Fruit fly (Drosophila melanogaster) whole organism, embryonic: ENCODE data around the gene Tmem214.

ENCODE experiments used
- Aef1 ChIP-seq: fragments of 200-800 bp; sonication (Bioruptor generic); IDR thresholded peaks from 3 replicates; pipeline ENCODE4 v1.3.6; 2022; ENCODE audit warnings: missing biosample characterization, missing genetic modification characterization
- Atf-2 ChIP-seq: fragments of 200-800 bp; sonication (Bioruptor generic); optimal IDR thresholded peaks from 2 replicates; lab custom pipeline; 2016; ENCODE audit warnings: missing biosample characterization, missing genetic modification characterization
- Atf6 ChIP-seq: fragments of 200-800 bp; sonication (Bioruptor generic); IDR thresholded peaks from 2 replicates; pipeline ENCODE4 v1.3.6; 2022; ENCODE audit warnings: missing biosample characterization, missing genetic modification characterization
- Bdp1 ChIP-seq: fragments of 200-800 bp; sonication (Bioruptor generic); optimal IDR thresholded peaks from 3 replicates; lab custom pipeline; 2016; ENCODE audit warnings: missing biosample characterization, missing genetic modification characterization
- CG10147 ChIP-seq: fragments of 200-800 bp; sonication (Bioruptor generic); optimal IDR thresholded peaks from 2 replicates; lab custom pipeline; 2019; ENCODE audit warnings: missing biosample characterization, mild to moderate bottlenecking, missing genetic modification characterization, moderate library complexity
- CG11398 ChIP-seq: fragments of 200-800 bp; sonication (Bioruptor generic); optimal IDR thresholded peaks from 2 replicates; lab custom pipeline; 2016; ENCODE audit warnings: missing biosample characterization, missing genetic modification characterization
- CG11456 ChIP-seq: fragments of 200-800 bp; sonication (Bioruptor generic); IDR thresholded peaks from 3 replicates; pipeline ENCODE4 v1.3.6; 2022; ENCODE audit warnings: missing biosample characterization, missing genetic modification characterization
- CG13894 ChIP-seq: fragments of 200-800 bp; sonication (Bioruptor generic); optimal IDR thresholded peaks from 3 replicates; lab custom pipeline; 2018; ENCODE audit warnings: missing biosample characterization, mild to moderate bottlenecking, missing genetic modification characterization, moderate library complexity
- CG15696 ChIP-seq: fragments of 200-800 bp; sonication (Bioruptor generic); optimal IDR thresholded peaks from 2 replicates; lab custom pipeline; 2019; ENCODE audit warnings: missing biosample characterization, mild to moderate bottlenecking, missing genetic modification characterization, moderate library complexity
- CG16779 ChIP-seq: fragments of 200-800 bp; sonication (Bioruptor generic); IDR thresholded peaks from 2 replicates; pipeline ENCODE4 v1.3.6; 2022; ENCODE audit warnings: missing biosample characterization, missing genetic modification characterization
- CG16863 ChIP-seq: fragments of 200-800 bp; sonication (Bioruptor generic); optimal IDR thresholded peaks from 3 replicates; lab custom pipeline; 2016; ENCODE audit warnings: missing biosample characterization, missing genetic modification characterization
- CG1832 ChIP-seq: fragments of 200-800 bp; sonication (Bioruptor generic); optimal IDR thresholded peaks from 2 replicates; lab custom pipeline; 2017; ENCODE audit warnings: missing biosample characterization, mild to moderate bottlenecking, missing genetic modification characterization, inconsistent platforms
- CG2678 ChIP-seq: fragments of 200-800 bp; sonication (Bioruptor generic); optimal IDR thresholded peaks from 3 replicates; lab custom pipeline; 2019; ENCODE audit warnings: missing biosample characterization, mild to moderate bottlenecking, missing genetic modification characterization, moderate library complexity
- CG30020 ChIP-seq: fragments of 200-800 bp; optimal IDR thresholded peaks from 2 replicates; lab custom pipeline; 2019; ENCODE audit warnings: missing biosample characterization, mild to moderate bottlenecking, missing genetic modification characterization, moderate library complexity
- CG3065 ChIP-seq: fragments of 200-800 bp; sonication (Bioruptor generic); optimal IDR thresholded peaks from 2 replicates; lab custom pipeline; 2016; ENCODE audit warnings: missing biosample characterization, missing genetic modification characterization
- CG6175 ChIP-seq: fragments of 200-800 bp; sonication (Bioruptor generic); IDR thresholded peaks from 3 replicates; pipeline ENCODE4 v1.3.6; 2022; ENCODE audit warnings: missing biosample characterization, missing genetic modification characterization
- CG6813 ChIP-seq: fragments of 200-800 bp; sonication (Bioruptor generic); optimal IDR thresholded peaks from 2 replicates; lab custom pipeline; 2017; ENCODE audit warnings: missing biosample characterization, missing genetic modification characterization, mild to moderate bottlenecking, moderate library complexity, missing genetic modification reagents
- CG7357 ChIP-seq: fragments of 200-800 bp; sonication (Bioruptor generic); IDR thresholded peaks from 3 replicates; pipeline ENCODE4 v1.3.6; 2022; ENCODE audit warnings: missing biosample characterization, missing genetic modification characterization
- CG8388 ChIP-seq: fragments of 200-800 bp; sonication (Bioruptor generic); optimal IDR thresholded peaks from 2 replicates; lab custom pipeline; 2019; ENCODE audit warnings: missing biosample characterization, mild to moderate bottlenecking, missing genetic modification characterization, moderate library complexity
- CG8944 ChIP-seq: fragments of 200-800 bp; sonication (Bioruptor generic); optimal IDR thresholded peaks from 3 replicates; lab custom pipeline; 2016; ENCODE audit warnings: missing biosample characterization, missing genetic modification characterization
- CG9437 ChIP-seq: fragments of 200-800 bp; sonication (Bioruptor generic); optimal IDR thresholded peaks from 2 replicates; lab custom pipeline; 2018; ENCODE audit warnings: missing biosample characterization, mild to moderate bottlenecking, missing genetic modification characterization
- CkIIα-i1 ChIP-seq: fragments of 200-800 bp; sonication (Bioruptor generic); IDR thresholded peaks from 2 replicates; pipeline ENCODE4 v1.3.6; 2022; ENCODE audit warnings: missing biosample characterization, missing genetic modification characterization
- D19B ChIP-seq: fragments of 200-800 bp; sonication (Bioruptor generic); optimal IDR thresholded peaks from 2 replicates; lab custom pipeline; 2017; ENCODE audit warnings: missing biosample characterization, mild to moderate bottlenecking, missing genetic modification characterization
- Dfd ChIP-seq, 2 experiments: fragments of >200 bp; optimal IDR thresholded peaks; 2 replicates each; lab custom pipeline; 2017; ENCODE audit warnings: missing biosample characterization in 2 of 2, missing genetic modification characterization in 2 of 2
- Ets97D ChIP-seq: fragments of 200-800 bp; sonication (Bioruptor generic); optimal IDR thresholded peaks from 3 replicates; lab custom pipeline; 2016; ENCODE audit warnings: missing biosample characterization, missing genetic modification characterization
- HmgD ChIP-seq: fragments of 200-800 bp; sonication (Bioruptor generic); optimal IDR thresholded peaks from 3 replicates; lab custom pipeline; 2016; ENCODE audit warnings: missing biosample characterization, missing genetic modification characterization
- MBD-R2 ChIP-seq: fragments of 200-800 bp; sonication (Bioruptor generic); IDR thresholded peaks from 2 replicates; pipeline ENCODE4 v1.3.6; 2022; ENCODE audit warnings: missing biosample characterization, missing genetic modification characterization
- MESR4 ChIP-seq: fragments of 200-800 bp; sonication (Bioruptor generic); optimal IDR thresholded peaks from 2 replicates; lab custom pipeline; 2018; ENCODE audit warnings: missing biosample characterization, mild to moderate bottlenecking, missing genetic modification characterization, moderate library complexity
- Sox102F ChIP-seq: fragments of 200-800 bp; sonication (Bioruptor generic); optimal IDR thresholded peaks from 2 replicates; lab custom pipeline; 2018; ENCODE audit warnings: missing biosample characterization, mild to moderate bottlenecking, missing genetic modification characterization, moderate library complexity
- Vsx1 ChIP-seq: fragments of 200-800 bp; sonication (Bioruptor generic); optimal IDR thresholded peaks from 2 replicates; lab custom pipeline; 2017; ENCODE audit warnings: missing biosample characterization, mild to moderate bottlenecking, missing genetic modification characterization, missing genetic modification reagents
- ash1 ChIP-seq: fragments of 200-800 bp; sonication (Bioruptor generic); optimal IDR thresholded peaks from 2 replicates; lab custom pipeline; 2018; ENCODE audit warnings: missing biosample characterization, mild to moderate bottlenecking, missing genetic modification characterization
- cad ChIP-seq: fragments of >200 bp; optimal IDR thresholded peaks from 2 replicates; lab custom pipeline; 2017; ENCODE audit warnings: missing biosample characterization, missing genetic modification characterization
- ci ChIP-seq: fragments of 200-800 bp; sonication (Bioruptor generic); IDR thresholded peaks from 3 replicates; pipeline ENCODE4 v1.3.6; 2022; ENCODE audit warnings: missing biosample characterization, missing genetic modification characterization
- crp ChIP-seq, 2 experiments: fragments of 200-800 bp; sonication (Bioruptor generic); optimal IDR thresholded peaks; 2 replicates in 1 of 2; 3 replicates in 1 of 2; lab custom pipeline; 2017; ENCODE audit warnings: missing biosample characterization in 2 of 2, missing genetic modification characterization in 2 of 2, mild to moderate bottlenecking in 1 of 2, moderate library complexity in 1 of 2
- en ChIP-seq: fragments of 200-800 bp; sonication (Bioruptor generic); optimal IDR thresholded peaks from 2 replicates; lab custom pipeline; 2016; ENCODE audit warnings: missing biosample characterization, missing genetic modification characterization
- esg ChIP-seq: fragments of 200-800 bp; sonication (Bioruptor generic); conservative IDR thresholded peaks from 2 replicates; pipeline ENCODE4 v1.3.6; 2022; ENCODE audit warnings: missing biosample characterization, missing genetic modification characterization
- fd102C ChIP-seq: fragments of 200-800 bp; sonication (Bioruptor generic); optimal IDR thresholded peaks from 2 replicates; lab custom pipeline; 2018; ENCODE audit warnings: missing biosample characterization, mild to moderate bottlenecking, missing genetic modification characterization, moderate library complexity
- fu2 ChIP-seq: fragments of 200-800 bp; sonication (Bioruptor generic); optimal IDR thresholded peaks from 2 replicates; lab custom pipeline; 2016; ENCODE audit warnings: missing biosample characterization, missing genetic modification characterization
- gfzf ChIP-seq: fragments of 200-800 bp; sonication (Bioruptor generic); optimal IDR thresholded peaks from 2 replicates; lab custom pipeline; 2016; ENCODE audit warnings: missing biosample characterization, mild to moderate bottlenecking, missing genetic modification characterization, moderate library complexity
- h ChIP-seq: fragments of >200 bp; optimal IDR thresholded peaks from 2 replicates; lab custom pipeline; 2017
- hbn ChIP-seq: fragments of 200-800 bp; sonication (Bioruptor generic); IDR thresholded peaks from 2 replicates; pipeline ENCODE4 v1.3.6; 2022; ENCODE audit warnings: missing biosample characterization, missing genetic modification characterization; ENCODE audit not compliant: partially characterized antibody
- inv ChIP-seq: fragments of 200-800 bp; sonication (Bioruptor generic); IDR thresholded peaks from 2 replicates; pipeline ENCODE4 v1.3.6; 2022; ENCODE audit warnings: missing biosample characterization, missing genetic modification characterization; ENCODE audit not compliant: partially characterized antibody
- kni ChIP-seq: fragments of 200-800 bp; sonication (Bioruptor generic); optimal IDR thresholded peaks from 3 replicates; lab custom pipeline; 2017; ENCODE audit warnings: mild to moderate bottlenecking, missing biosample characterization, missing genetic modification reagents, missing genetic modification characterization
- nerfin-2 ChIP-seq: fragments of 200-800 bp; sonication (Bioruptor generic); IDR thresholded peaks from 2 replicates; pipeline ENCODE4 v1.3.6; 2022; ENCODE audit warnings: missing biosample characterization, missing genetic modification characterization; ENCODE audit not compliant: partially characterized antibody
- pb ChIP-seq: fragments of 200-800 bp; sonication (Bioruptor generic); optimal IDR thresholded peaks from 3 replicates; lab custom pipeline; 2016; ENCODE audit warnings: missing biosample characterization, missing genetic modification characterization
- pzg ChIP-seq: fragments of 200-800 bp; sonication (Bioruptor generic); optimal IDR thresholded peaks from 3 replicates; lab custom pipeline; 2018; ENCODE audit warnings: missing biosample characterization, mild to moderate bottlenecking, missing genetic modification characterization, moderate library complexity
- schlank ChIP-seq: fragments of 200-800 bp; sonication (Bioruptor generic); optimal IDR thresholded peaks from 2 replicates; lab custom pipeline; 2018; ENCODE audit warnings: missing biosample characterization, mild to moderate bottlenecking, missing genetic modification characterization
- sens ChIP-seq: fragments of 200-800 bp; sonication (Bioruptor generic); peaks from one replicate; lab custom pipeline; 2016; ENCODE audit warnings: missing biosample characterization, missing genetic modification characterization
- vvl ChIP-seq: fragments of 200-800 bp; sonication (Bioruptor generic); IDR thresholded peaks from 2 replicates; pipeline ENCODE4 v1.3.6; 2022; ENCODE audit warnings: missing biosample characterization, missing genetic modification characterization

Gene Tmem214

DNA sequence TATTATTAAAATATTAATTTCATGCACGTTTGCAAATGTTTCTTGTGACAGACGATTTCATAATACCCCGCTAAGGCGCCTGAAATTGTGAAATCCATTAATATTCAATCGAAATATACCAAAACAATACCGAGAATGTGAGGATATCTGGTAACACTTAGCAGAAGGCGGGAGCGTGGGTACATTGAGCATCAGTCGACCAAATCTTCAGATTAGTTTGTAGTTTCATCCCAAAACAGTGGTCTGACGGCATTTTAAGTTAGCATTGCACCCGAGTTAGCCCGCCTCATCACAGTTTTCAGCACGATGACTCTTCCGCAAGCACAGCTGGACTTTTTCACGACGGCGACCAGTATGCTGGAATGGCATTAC lies 34.6 kb upstream of the Tmem214 start, which contains the start of gene Nup154 (continued):
- no peak for TF ChIP-seq ci (GFP tag; lab: Robert Waterston, UW)
- TF ChIP-seq CkIIα-i1 (GFP tag; lab: Robert Waterston, UW): no peak
- TF ChIP-seq pb (GFP tag; lab: Kevin White, UChicago): no peak
- TF ChIP-seq Vsx1 (GFP tag; lab: Kevin White, UChicago): no peak
- TF ChIP-seq Ets97D (GFP tag; lab: Kevin White, UChicago): no peak
- TF ChIP-seq pzg: peak; percentile 29
- no peak for TF ChIP-seq CG1832 (GFP tag; lab: Kevin White, UChicago)
- no peak for TF ChIP-seq crp (GFP tag; optimal IDR thresholded peaks at IDR 0.05; lab: Kevin White, UChicago)
- TF ChIP-seq CG30020: no peak
- peak; percentile 51 for TF ChIP-seq gfzf
- TF ChIP-seq inv: no peak
- peak; percentile 31 for TF ChIP-seq sens (GFP tag; lab: Kevin White, UChicago)
- 0 out of 2 replicates have a peak, but pooled peaks have one; percentile 26 for TF ChIP-seq hbn (GFP tag; lab: Robert Waterston, UW)
- TF ChIP-seq esg (GFP tag; lab: Robert Waterston, UW): no peak
- TF ChIP-seq MBD-R2 (GFP tag; lab: Robert Waterston, UW): peak; percentile 76
- 0 out of 2 replicates have a peak, but pooled peaks have one; percentile 14 for TF ChIP-seq vvl (GFP tag; lab: Robert Waterston, UW)
- TF ChIP-seq CG9437 (GFP tag; lab: Kevin White, UChicago): no peak
- TF ChIP-seq CG6813 (GFP tag; lab: Kevin White, UChicago): no peak
- TF ChIP-seq MESR4 (GFP tag; lab: Kevin White, UChicago): peak; percentile 43
- TF ChIP-seq fd102C (GFP tag; lab: Kevin White, UChicago): no peak
- TF ChIP-seq Bdp1 (GFP tag; lab: Kevin White, UChicago): no peak
- TF ChIP-seq kni (GFP tag; lab: Kevin White, UChicago): no peak
- TF ChIP-seq HmgD (GFP tag; lab: Kevin White, UChicago): no peak
- TF ChIP-seq, all 482 proteins: peak for 16

DNA sequence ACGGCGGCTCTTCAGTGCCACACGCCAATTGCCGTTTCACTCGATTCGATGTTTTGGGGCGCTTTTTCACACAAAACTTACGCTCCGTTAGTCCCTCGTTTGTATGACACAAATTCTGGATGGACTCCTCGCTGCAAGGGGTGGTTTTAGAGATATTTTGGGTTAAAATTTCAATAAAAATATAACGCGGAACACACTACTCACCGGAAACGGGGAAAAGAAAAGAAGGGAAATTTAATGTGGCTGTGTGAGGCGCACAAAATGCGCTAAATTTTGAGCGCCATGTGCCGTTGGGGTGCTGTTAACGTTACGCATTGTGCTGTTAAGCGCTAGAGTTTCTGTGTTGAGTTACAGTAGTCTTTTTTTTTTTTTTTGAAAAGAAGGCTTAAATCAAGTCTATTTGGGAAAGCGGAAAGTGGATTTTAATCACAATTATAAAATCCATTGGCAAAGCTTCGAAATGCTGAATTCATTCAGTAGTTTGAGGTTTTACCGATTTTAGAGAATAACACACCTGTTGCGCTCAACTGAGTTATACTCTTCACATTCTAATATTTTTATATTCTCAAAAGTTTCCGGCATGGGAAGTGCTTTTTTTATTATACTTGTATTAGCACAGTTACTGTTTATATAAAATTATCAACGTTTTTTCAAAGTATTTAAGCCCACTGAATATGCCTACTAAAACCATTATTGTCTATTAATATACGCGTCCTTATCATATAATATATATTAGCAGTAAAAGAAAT lies 34.0 kb upstream of the Tmem214 start, which contains the start of gene RpL9:
Gene RpL9 (minus strand): TSS at position 265 of the 749 bp plus-strand sequence.
- TF ChIP-seq CG3065 (GFP tag; lab: Kevin White, UChicago) (no peak), CG16863 (no peak), CG8388 (GFP tag; lab: Kevin White, UChicago) (peak; percentile 65), Sox102F (GFP tag; lab: Kevin White, UChicago) (no peak), Aef1 (GFP tag; lab: Robert Waterston, UW) (no peak), schlank (tag; lab: Kevin White, UChicago) (peak; percentile 79), CG11456 (no peak), CG11398 (GFP tag; lab: Kevin White, UChicago) (peak; percentile 70), CG10147 (GFP tag; lab: Kevin White, UChicago) (no peak), h (no peak), CG13894 (tag; lab: Kevin White, UChicago) (no peak), fu2 (GFP tag; lab: Kevin White, UChicago) (no peak), CG8944 (peak; percentile 18), CG30020 (peak; percentile 17), en (peak; percentile 68), nerfin-2 (GFP tag; lab: Robert Waterston, UW) (no peak), CG6175 (GFP tag; lab: Robert Waterston, UW) (no peak), pb (GFP tag; lab: Kevin White, UChicago) (peak; percentile 48), CG2678 (tag; lab: Kevin White, UChicago) (no peak), CG15696 (tag; lab: Kevin White, UChicago) (no peak), CG16779 (GFP tag; lab: Robert Waterston, UW) (peak; percentile 75), D19B (peak; percentile 42), Atf6 (GFP tag; lab: Robert Waterston, UW) (peak; percentile 73), Atf-2 (peak; percentile 75), ash1 (no peak), Dfd (GFP tag; optimal IDR thresholded peaks at IDR 0.05; lab: Kevin White, UChicago) (no peak), CG7357 (GFP tag; lab: Robert Waterston, UW) (0 out of 3 replicates have a peak, but pooled peaks have one; percentile 25), cad (GFP tag; lab: Kevin White, UChicago) (no peak)
